Worm (Caenorhabditis elegans) whole organism, L4 larva: Measurements from ENCODE around the gene srg-38.

ENCODE experiments used
- D1046.2 ChIP-seq: fragments of 200-800 bp; sonication (Bioruptor generic); IDR thresholded peaks from 2 replicates; pipeline ENCODE4 v1.3.6; 2022; ENCODE audit warnings: missing genetic modification characterization, missing compliant biosample characterization
- F10B5.3 ChIP-seq: sonication (generic microtip); optimal IDR thresholded peaks from 2 replicates; lab custom pipeline; 2016; ENCODE audit warnings: mild to moderate bottlenecking, missing genetic modification characterization, missing compliant biosample characterization
- F37D6.2 ChIP-seq: sonication (generic microtip); optimal IDR thresholded peaks from 2 replicates; lab custom pipeline; 2016; ENCODE audit warnings: mild to moderate bottlenecking, missing genetic modification characterization, missing compliant biosample characterization
- R02D3.7 ChIP-seq: fragments of 150-350 bp; sonication (generic microtip); optimal IDR thresholded peaks from 3 replicates; lab custom pipeline; 2014; ENCODE audit warnings: missing biosample characterization, missing genetic modification characterization
- T20F7.1 ChIP-seq: fragments of 200-800 bp; sonication (Bioruptor generic); optimal IDR thresholded peaks from 2 replicates; lab custom pipeline; 2018; ENCODE audit warnings: mild to moderate bottlenecking, missing genetic modification characterization, missing compliant biosample characterization
- T26A8.4 ChIP-seq: fragments of 200-800 bp; sonication (Bioruptor generic); IDR thresholded peaks from 2 replicates; pipeline ENCODE4 v1.3.6; 2022; ENCODE audit warnings: missing genetic modification characterization, missing compliant biosample characterization
- Y105C5A.15 ChIP-seq: fragments of 200-800 bp; sonication (Bioruptor generic); IDR thresholded peaks from 2 replicates; pipeline ENCODE4 v1.3.6; 2022; ENCODE audit warnings: missing genetic modification characterization, missing compliant biosample characterization
- Y5F2A.4 ChIP-seq: fragments of 200-800 bp; sonication (Bioruptor generic); optimal IDR thresholded peaks from 2 replicates; lab custom pipeline; 2018; ENCODE audit warnings: mild to moderate bottlenecking, missing genetic modification characterization, missing compliant biosample characterization
- Y75B8A.6 ChIP-seq: fragments of 200-800 bp; sonication (Bioruptor generic); IDR thresholded peaks from 2 replicates; pipeline ENCODE4 v1.3.6; 2022; ENCODE audit warnings: missing genetic modification reagents, missing genetic modification characterization, missing compliant biosample characterization
- aha-1 ChIP-seq: fragments of 150-350 bp; peaks from one replicate; lab custom pipeline; 2014; ENCODE audit warnings: missing biosample characterization, missing genetic modification characterization
- arid-1 ChIP-seq: fragments of 200-800 bp; sonication (Bioruptor generic); conservative IDR thresholded peaks from 2 replicates; pipeline ENCODE4 v1.3.6; 2022; ENCODE audit warnings: missing genetic modification reagents, missing genetic modification characterization, missing compliant biosample characterization
- ceh-62 ChIP-seq: sonication (generic microtip); optimal IDR thresholded peaks from 2 replicates; lab custom pipeline; 2017; ENCODE audit warnings: missing biosample characterization, missing genetic modification characterization
- ces-1 ChIP-seq: fragments of 150-350 bp; sonication (generic microtip); optimal IDR thresholded peaks from 4 replicates; lab custom pipeline; 2014; ENCODE audit warnings: missing biosample characterization, missing genetic modification reagents, missing genetic modification characterization
- dmd-6 ChIP-seq: fragments of 200-800 bp; sonication (Bioruptor generic); IDR thresholded peaks from 2 replicates; pipeline ENCODE4 v1.3.6; 2022; ENCODE audit warnings: missing genetic modification reagents, missing genetic modification characterization, missing compliant biosample characterization
- dmd-9 ChIP-seq: fragments of 200-800 bp; sonication (Bioruptor generic); IDR thresholded peaks from 2 replicates; pipeline ENCODE4 v1.3.6; 2022; ENCODE audit warnings: missing genetic modification reagents, missing genetic modification characterization, missing compliant biosample characterization
- egl-27 ChIP-seq: sonication (generic microtip); optimal IDR thresholded peaks from 3 replicates; lab custom pipeline; 2017; ENCODE audit warnings: missing biosample characterization, missing genetic modification reagents, missing genetic modification characterization
- fkh-10 ChIP-seq: fragments of 150-350 bp; optimal IDR thresholded peaks from 2 replicates; lab custom pipeline; 2014; ENCODE audit warnings: missing biosample characterization, missing genetic modification reagents, missing genetic modification characterization
- hif-1 ChIP-seq, 2 experiments: sonication (generic microtip); optimal IDR thresholded peaks; 2 replicates each; lab custom pipeline; 2016 to 2017; ENCODE audit warnings: missing compliant biosample characterization in 2 of 2, missing genetic modification characterization in 2 of 2, missing genetic modification reagents in 2 of 2, missing genotype in 2 of 2, mild to moderate bottlenecking in 1 of 2
- hlh-11 ChIP-seq: fragments of 200-800 bp; sonication (Bioruptor generic); optimal IDR thresholded peaks from 2 replicates; lab custom pipeline; 2018; ENCODE audit warnings: mild to moderate bottlenecking, missing genetic modification characterization, missing compliant biosample characterization
- lin-1 ChIP-seq: fragments of 200-800 bp; sonication (Bioruptor generic); IDR thresholded peaks from 2 replicates; pipeline ENCODE4 v1.3.6; 2022; ENCODE audit warnings: missing genetic modification reagents, missing genetic modification characterization, missing compliant biosample characterization
- lin-29 ChIP-seq: fragments of 200-800 bp; sonication (Bioruptor generic); IDR thresholded peaks from 2 replicates; pipeline ENCODE4 v1.3.6; 2022; ENCODE audit warnings: missing genetic modification reagents, missing genetic modification characterization, missing compliant biosample characterization
- lin-38 ChIP-seq: fragments of 200-800 bp; sonication (Bioruptor generic); IDR thresholded peaks from 2 replicates; pipeline ENCODE4 v1.3.6; 2022; ENCODE audit warnings: missing genetic modification reagents, missing genetic modification characterization, missing compliant biosample characterization
- lin-39 ChIP-seq: fragments of 150-350 bp; optimal IDR thresholded peaks from 2 replicates; lab custom pipeline; 2014; ENCODE audit warnings: missing biosample characterization, missing genetic modification reagents, missing genetic modification characterization
- lir-3 ChIP-seq: sonication (generic microtip); optimal IDR thresholded peaks from 2 replicates; lab custom pipeline; 2016; ENCODE audit warnings: mild to moderate bottlenecking, missing genetic modification characterization, missing compliant biosample characterization
- mep-1 ChIP-seq: fragments of 150-350 bp; sonication (generic microtip); optimal IDR thresholded peaks from 3 replicates; lab custom pipeline; 2014; ENCODE audit warnings: missing biosample characterization, missing genetic modification characterization
- mes-2 ChIP-seq: sonication (generic microtip); optimal IDR thresholded peaks from 2 replicates; lab custom pipeline; 2016; ENCODE audit warnings: missing genotype, mild to moderate bottlenecking, missing genetic modification characterization, missing compliant biosample characterization; ENCODE audit not compliant: poor library complexity, severe bottlenecking
- nhr-11 ChIP-seq: fragments of 150-350 bp; optimal IDR thresholded peaks from 2 replicates; lab custom pipeline; 2014; ENCODE audit warnings: missing biosample characterization, missing genetic modification characterization
- nhr-41 ChIP-seq: fragments of 200-800 bp; sonication (Bioruptor generic); IDR thresholded peaks from 2 replicates; pipeline ENCODE4 v1.3.6; 2022; ENCODE audit warnings: missing genetic modification reagents, missing genetic modification characterization, missing compliant biosample characterization
- nhr-76 ChIP-seq: fragments of 150-350 bp; optimal IDR thresholded peaks from 2 replicates; lab custom pipeline; 2014; ENCODE audit warnings: missing biosample characterization, missing genetic modification characterization
- saeg-2 ChIP-seq: fragments of 200-800 bp; sonication (Bioruptor generic); IDR thresholded peaks from 2 replicates; pipeline ENCODE4 v1.3.6; 2022; ENCODE audit warnings: missing genetic modification reagents, missing genetic modification characterization, missing compliant biosample characterization
- spr-1 ChIP-seq: sonication (generic microtip); optimal IDR thresholded peaks from 2 replicates; lab custom pipeline; 2016; ENCODE audit warnings: mild to moderate bottlenecking, missing genetic modification characterization, missing compliant biosample characterization
- unc-62 ChIP-seq, 3 experiments: fragments of 150-350 bp in 1 of 3; sonication (generic microtip); optimal IDR thresholded peaks in 2 of 3; peaks in 1 of 3; 1 replicate in 1 of 3; 2 replicates in 2 of 3; lab custom pipeline; 2014 to 2017; ENCODE audit warnings: missing biosample characterization in 3 of 3, missing genetic modification characterization in 3 of 3, missing genetic modification reagents in 3 of 3, missing genotype in 1 of 3
- zag-1 ChIP-seq: fragments of 150-350 bp; optimal IDR thresholded peaks from 2 replicates; lab custom pipeline; 2014; ENCODE audit warnings: missing biosample characterization, missing genetic modification characterization
- zfp-2 ChIP-seq: sonication (generic microtip); optimal IDR thresholded peaks from 2 replicates; lab custom pipeline; 2016; ENCODE audit warnings: mild to moderate bottlenecking, missing genetic modification characterization, missing compliant biosample characterization
- zip-11 ChIP-seq: fragments of 200-800 bp; sonication (Bioruptor generic); IDR thresholded peaks from 2 replicates; pipeline ENCODE4 v1.3.6; 2022; ENCODE audit warnings: missing genetic modification characterization, missing compliant biosample characterization
- zip-2 ChIP-seq: fragments of 150-350 bp; optimal IDR thresholded peaks from 2 replicates; lab custom pipeline; 2014; ENCODE audit warnings: missing biosample characterization, missing genetic modification characterization
- ztf-7 ChIP-seq: fragments of 150-350 bp; optimal IDR thresholded peaks from 2 replicates; lab custom pipeline; 2014; ENCODE audit warnings: missing biosample characterization, missing genetic modification characterization

Gene srg-38

ce11 chrV:11174663-11175062, 19.2 kb upstream of the srg-38 start (continued):
- TF ChIP-seq T20F7.1 (GFP tag; lab: Kevin White, UChicago), result no peak
- TF ChIP-seq R02D3.7 (tag; lab: Kevin White, UChicago), result no peak
- TF ChIP-seq D1046.2 (GFP tag; lab: Robert Waterston, UW), result no peak
- peak; percentile 59 for TF ChIP-seq mes-2 (tag; lab: Kevin White, UChicago)
- TF ChIP-seq ceh-62 (tag; lab: Kevin White, UChicago), result no peak
- TF ChIP-seq lin-39 (tag; lab: Kevin White, UChicago), result no peak
- TF ChIP-seq zfp-2 (tag; lab: Kevin White, UChicago), result no peak
- no peak for TF ChIP-seq lin-29
- peak; percentile 42 for TF ChIP-seq hlh-11 (tag; lab: Kevin White, UChicago)
- no peak for TF ChIP-seq zip-11 (GFP tag; lab: Robert Waterston, UW)
- TF ChIP-seq arid-1, result no peak

- TF ChIP-seq zip-11 (GFP tag; lab: Robert Waterston, UW), result no peak
- no peak for TF ChIP-seq lin-1 (GFP tag; lab: Robert Waterston, UW)
- TF ChIP-seq zip-2 (tag; lab: Kevin White, UChicago), result no peak
- TF ChIP-seq ztf-7, result no peak
- no peak for TF ChIP-seq hlh-11 (tag; lab: Kevin White, UChicago)
- TF ChIP-seq F37D6.2 (tag; lab: Kevin White, UChicago), result no peak
- TF ChIP-seq unc-62 (GFP tag; optimal IDR thresholded peaks at IDR 0.05 in 1 of 2; lab: Kevin White, UChicago), result no peak
- no peak for TF ChIP-seq unc-62 (tag; optimal IDR thresholded peaks at IDR 0.05; lab: Kevin White, UChicago)
- TF ChIP-seq aha-1, result no peak
- TF ChIP-seq arid-1, result no peak
- no peak for TF ChIP-seq Y75B8A.6 (GFP tag; lab: Robert Waterston, UW)
- TF ChIP-seq ces-1 (GFP tag; lab: Kevin White, UChicago), result peak; percentile 47
- TF ChIP-seq Y5F2A.4 (GFP tag; lab: Kevin White, UChicago), result no peak
- TF ChIP-seq fkh-10 (GFP tag; lab: Kevin White, UChicago), result peak; percentile 51
- TF ChIP-seq lin-39 (tag; lab: Kevin White, UChicago), result no peak
These were observed 17.2 kb upstream of the srg-38 start for ce11 chrV:11172667-11173066.

ce11 chrV:11171906-11172305, 16.5 kb upstream of the srg-38 start, which contains the start of gene T19C4.5:
Gene T19C4.5 (plus strand): TSS chrV:11172213.
- TF ChIP-seq mep-1 (tag; lab: Kevin White, UChicago) (no peak), hlh-11 (tag; lab: Kevin White, UChicago) (peak; percentile 22), nhr-11 (tag; lab: Kevin White, UChicago) (peak; percentile 50)

ce11 chrV:11170564-11171329, 15.3 kb upstream of the srg-38 start:
- no peak for TF ChIP-seq nhr-76 (tag; lab: Kevin White, UChicago)
- TF ChIP-seq unc-62 (GFP tag; optimal IDR thresholded peaks at IDR 0.05 in 1 of 2; lab: Kevin White, UChicago), result peak in 1 of 2 experiments; percentile 98
- no peak for TF ChIP-seq unc-62 (tag; optimal IDR thresholded peaks at IDR 0.05; lab: Kevin White, UChicago)
- TF ChIP-seq aha-1, result peak; percentile 90

- TF ChIP-seq T26A8.4 (GFP tag; lab: Robert Waterston, UW), result no peak
- peak; percentile 72 for TF ChIP-seq fkh-10 (GFP tag; lab: Kevin White, UChicago)
These were observed 12.3 kb upstream of the srg-38 start for ce11 chrV:11167745-11168144.

- no peak for TF ChIP-seq F10B5.3 (tag; lab: Kevin White, UChicago)
- TF ChIP-seq lir-3 (tag; lab: Kevin White, UChicago), result no peak
- no peak for TF ChIP-seq mes-2 (tag; lab: Kevin White, UChicago)
- no peak for TF ChIP-seq Y75B8A.6 (GFP tag; lab: Robert Waterston, UW)
- TF ChIP-seq lin-38 (GFP tag; lab: Robert Waterston, UW), result no peak
- TF ChIP-seq spr-1, result no peak
- TF ChIP-seq dmd-9, result no peak
- no peak for TF ChIP-seq zag-1 (tag; lab: Kevin White, UChicago)
- no peak for TF ChIP-seq dmd-6 (GFP tag; lab: Robert Waterston, UW)
- TF ChIP-seq Y5F2A.4 (GFP tag; lab: Kevin White, UChicago), result no peak
- TF ChIP-seq Y105C5A.15, result no peak
- TF ChIP-seq hif-1 (tag; optimal IDR thresholded peaks at IDR 0.05; lab: Kevin White, UChicago), result no peak
- TF ChIP-seq zip-11 (GFP tag; lab: Robert Waterston, UW), result no peak
- no peak for TF ChIP-seq nhr-41 (GFP tag; lab: Robert Waterston, UW)
- TF ChIP-seq ces-1 (GFP tag; lab: Kevin White, UChicago), result no peak
- no peak for TF ChIP-seq egl-27 (tag; lab: Kevin White, UChicago)
- no peak for TF ChIP-seq saeg-2 (GFP tag; lab: Robert Waterston, UW)
These were observed 9.0 kb upstream of the srg-38 start, which contains the start of gene srg-40 for ce11 chrV:11164475-11164874. Gene srg-40 (minus strand): TSS chrV:11164575.
